Fruit fly (Drosophila melanogaster) whole organism, wandering third instar larva: Measurements from ENCODE around the gene ea.
A peak's percentile ranks its signal among the peaks of the same experiment; 100 is the strongest.

Source experiments
- Myc ChIP-seq: fragments of >200 bp; optimal IDR thresholded peaks from 2 replicates; lab custom pipeline; 2017
- Vsx2 ChIP-seq: fragments of 200-300, 225-300 bp; sonication (Bioruptor generic); optimal IDR thresholded peaks from 2 replicates; lab custom pipeline; 2018; ENCODE audit warnings: missing biosample characterization, missing genetic modification characterization; ENCODE audit not compliant: partially characterized antibody
- h ChIP-seq: fragments of 200-800 bp; sonication (Bioruptor generic); optimal IDR thresholded peaks from 3 replicates; lab custom pipeline; 2016; ENCODE audit warnings: missing biosample characterization, mild to moderate bottlenecking, missing genetic modification characterization
- pan ChIP-seq: fragments of >200 bp; optimal IDR thresholded peaks from 2 replicates; lab custom pipeline; 2017
- psq ChIP-seq: fragments of 200-800 bp; sonication (Bioruptor generic); optimal IDR thresholded peaks from 3 replicates; lab custom pipeline; 2017; ENCODE audit warnings: missing biosample characterization, mild to moderate bottlenecking, missing genetic modification characterization, moderate library complexity
- rgr ChIP-seq: fragments of 200-800 bp; sonication (Bioruptor generic); optimal IDR thresholded peaks from 3 replicates; lab custom pipeline; 2016; ENCODE audit warnings: missing biosample characterization, mild to moderate bottlenecking, missing genetic modification characterization
- usp ChIP-seq: fragments of >200 bp; optimal IDR thresholded peaks from 2 replicates; lab custom pipeline; 2017; ENCODE audit warnings: missing biosample characterization, missing genetic modification characterization

dm6 chr3R:15293005-15293877 is 35.3 kb upstream of the ea start:
- TF ChIP-seq usp (no peak), h (GFP tag; lab: Kevin White, UChicago) (peak; percentile 59), pan (lab: Kevin White, UChicago) (no peak), rgr (no peak), Vsx2 (no peak), psq (GFP tag; lab: Kevin White, UChicago) (peak; percentile 75), Myc (lab: Kevin White, UChicago) (no peak)
